Fruit fly (Drosophila melanogaster) whole organism, wandering third instar larva: ENCODE results near the gene hth.

Experiments used
- OdsH ChIP-seq: fragments of 200-800 bp; sonication (Bioruptor generic); optimal IDR thresholded peaks from 2 replicates; lab custom pipeline; 2016; ENCODE audit warnings: missing biosample characterization, mild to moderate bottlenecking, missing genetic modification characterization
- dsf ChIP-seq: sonication (Bioruptor generic); optimal IDR thresholded peaks from 2 replicates; lab custom pipeline; 2016; ENCODE audit warnings: missing biosample characterization, missing genetic modification characterization, borderline replicate concordance
- jim ChIP-seq: fragments of 175-275, 200-325 bp; sonication (Bioruptor generic); optimal IDR thresholded peaks from 2 replicates; lab custom pipeline; 2016; ENCODE audit warnings: missing biosample characterization, mild to moderate bottlenecking, missing genetic modification characterization

DNA sequence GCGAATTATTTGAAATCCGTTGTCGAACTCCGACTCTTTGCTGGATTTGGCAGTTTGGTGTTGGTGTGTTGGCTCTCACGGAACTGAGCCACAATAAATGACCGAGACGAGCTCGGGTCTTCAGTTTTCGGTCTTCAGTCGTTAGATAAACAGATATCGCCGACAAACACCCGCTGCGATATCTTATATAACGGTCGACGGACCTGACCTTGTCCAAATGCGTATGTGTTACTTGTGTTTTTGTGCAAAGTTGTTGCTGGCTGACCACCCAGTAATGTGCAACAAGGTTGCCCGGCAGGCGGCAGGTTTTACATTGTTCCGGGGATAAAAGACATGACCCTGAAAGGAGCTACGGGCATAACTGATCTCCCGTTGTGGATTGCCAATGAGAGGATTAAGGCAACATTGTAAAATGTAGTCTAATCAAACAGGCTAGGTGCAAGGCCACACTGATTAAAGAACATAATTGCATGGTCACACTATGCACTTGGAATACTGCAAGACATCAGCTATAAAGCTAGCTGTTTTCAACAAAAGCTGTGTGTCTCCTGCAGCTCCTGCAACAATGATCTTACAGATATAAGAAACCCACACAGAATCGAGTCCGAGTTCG, 45.1 kb downstream of the hth start:
- TF ChIP-seq OdsH (GFP tag; lab: Kevin White, UChicago) (no peak), dsf (GFP tag; lab: Kevin White, UChicago) (no peak), jim (GFP tag; lab: Kevin White, UChicago) (no peak)
